Fruit fly (Drosophila melanogaster) whole organism, embryonic: ENCODE data around the gene CG5139.

Experiments used
- BEAF-32 ChIP-seq: fragments of 200-800 bp; sonication (Bioruptor generic); optimal IDR thresholded peaks from 3 replicates; lab custom pipeline; 2017; ENCODE audit warnings: missing biosample characterization, missing genetic modification characterization, mild to moderate bottlenecking, moderate library complexity, missing genetic modification reagents
- CG10462 ChIP-seq: fragments of 200-800 bp; sonication (Bioruptor generic); optimal IDR thresholded peaks from 2 replicates; lab custom pipeline; 2016; ENCODE audit warnings: missing biosample characterization, missing genetic modification characterization
- CG12659 ChIP-seq: fragments of 200-800 bp; sonication (Bioruptor generic); optimal IDR thresholded peaks from 3 replicates; lab custom pipeline; 2017; ENCODE audit warnings: mild to moderate bottlenecking, missing biosample characterization, missing genetic modification reagents, missing genetic modification characterization
- CG15514 ChIP-seq: fragments of 200-800 bp; sonication (Bioruptor generic); optimal IDR thresholded peaks from 3 replicates; lab custom pipeline; 2017; ENCODE audit warnings: missing biosample characterization, missing genetic modification characterization, mild to moderate bottlenecking, moderate library complexity, missing genetic modification reagents
- CG17612 ChIP-seq: fragments of 200-800 bp; sonication (Bioruptor generic); IDR thresholded peaks from 2 replicates; pipeline ENCODE4 v1.3.6; 2022; ENCODE audit warnings: missing biosample characterization, missing genetic modification characterization
- CG34422 ChIP-seq: fragments of 200-800 bp; sonication (Bioruptor generic); IDR thresholded peaks from 3 replicates; pipeline ENCODE4 v1.3.6; 2022; ENCODE audit warnings: missing biosample characterization, missing genetic modification characterization
- CG5180 ChIP-seq: fragments of 200-800 bp; sonication (Bioruptor generic); optimal IDR thresholded peaks from 3 replicates; lab custom pipeline; 2017; ENCODE audit warnings: missing biosample characterization, missing genetic modification characterization, mild to moderate bottlenecking, moderate library complexity, missing genetic modification reagents
- CG5245 ChIP-seq: fragments of 200-800 bp; sonication (Bioruptor generic); optimal IDR thresholded peaks from 3 replicates; lab custom pipeline; 2016; ENCODE audit warnings: missing biosample characterization, missing genetic modification characterization
- CG6791 ChIP-seq: fragments of 200-800 bp; sonication (Bioruptor generic); IDR thresholded peaks from 3 replicates; pipeline ENCODE4 v1.3.6; 2022; ENCODE audit warnings: missing biosample characterization, missing genetic modification characterization; ENCODE audit not compliant: partially characterized antibody
- CG8089 ChIP-seq: fragments of 200-800 bp; sonication (Bioruptor generic); optimal IDR thresholded peaks from 3 replicates; lab custom pipeline; 2016; ENCODE audit warnings: missing biosample characterization, missing genetic modification characterization
- CG8359 ChIP-seq: fragments of 200-800 bp; sonication (Bioruptor generic); optimal IDR thresholded peaks from 2 replicates; lab custom pipeline; 2017; ENCODE audit warnings: missing biosample characterization, mild to moderate bottlenecking, missing genetic modification characterization, borderline replicate concordance
- CG8765 ChIP-seq: fragments of 200-800 bp; sonication (Bioruptor generic); IDR thresholded peaks from 2 replicates; pipeline ENCODE4 v1.3.6; 2022; ENCODE audit warnings: missing biosample characterization, missing genetic modification characterization
- CrebB ChIP-seq: fragments of 200-800 bp; sonication (Bioruptor generic); optimal IDR thresholded peaks from 3 replicates; lab custom pipeline; 2018; ENCODE audit warnings: missing biosample characterization, mild to moderate bottlenecking, missing genetic modification characterization
- Dp ChIP-seq: fragments of 200-800 bp; sonication (Bioruptor generic); optimal IDR thresholded peaks from 2 replicates; lab custom pipeline; 2018; ENCODE audit warnings: missing biosample characterization, mild to moderate bottlenecking, missing genetic modification characterization, moderate library complexity
- Dref ChIP-seq: fragments of 200-800 bp; sonication (Bioruptor generic); IDR thresholded peaks from 2 replicates; pipeline ENCODE4 v1.3.6; 2022; ENCODE audit warnings: missing biosample characterization, missing genetic modification characterization
- E2f2 ChIP-seq: fragments of 200-800 bp; sonication (Bioruptor generic); IDR thresholded peaks from 2 replicates; pipeline ENCODE4 v1.3.6; 2022; ENCODE audit warnings: missing biosample characterization, missing genetic modification characterization
- Ets97D ChIP-seq: fragments of 200-800 bp; sonication (Bioruptor generic); optimal IDR thresholded peaks from 3 replicates; lab custom pipeline; 2016; ENCODE audit warnings: missing biosample characterization, missing genetic modification characterization
- Hsf ChIP-seq: fragments of 200-800 bp; sonication (Bioruptor generic); optimal IDR thresholded peaks from 3 replicates; lab custom pipeline; 2016; ENCODE audit warnings: missing biosample characterization, missing genetic modification characterization
- MBD-R2 ChIP-seq: fragments of 200-800 bp; sonication (Bioruptor generic); IDR thresholded peaks from 2 replicates; pipeline ENCODE4 v1.3.6; 2022; ENCODE audit warnings: missing biosample characterization, missing genetic modification characterization
- Myb ChIP-seq: fragments of 200-800 bp; sonication (Bioruptor generic); optimal IDR thresholded peaks from 2 replicates; lab custom pipeline; 2016; ENCODE audit warnings: missing biosample characterization, missing genetic modification characterization
- Oaz ChIP-seq: fragments of 200-800 bp; sonication (Bioruptor generic); IDR thresholded peaks from 2 replicates; pipeline ENCODE4 v1.3.6; 2022; ENCODE audit warnings: missing biosample characterization, missing genetic modification characterization
- Pdp1 ChIP-seq, 2 experiments: fragments of 200-800 bp; sonication (Bioruptor generic); optimal IDR thresholded peaks; 3 replicates each; lab custom pipeline; 2016; ENCODE audit warnings: missing biosample characterization in 2 of 2, missing genetic modification characterization in 2 of 2, mild to moderate bottlenecking in 1 of 2, moderate library complexity in 1 of 2
- Scr ChIP-seq: fragments of 200-800 bp; sonication (Bioruptor generic); IDR thresholded peaks from 2 replicates; pipeline ENCODE4 v1.3.6; 2022; ENCODE audit warnings: missing biosample characterization, missing genetic modification characterization; ENCODE audit not compliant: partially characterized antibody
- Sin3A ChIP-seq: fragments of >200 bp; optimal IDR thresholded peaks from 2 replicates; lab custom pipeline; 2018
- Sry-δ ChIP-seq: fragments of 200-800 bp; sonication (Bioruptor generic); optimal IDR thresholded peaks from 2 replicates; lab custom pipeline; 2016; ENCODE audit warnings: missing biosample characterization, missing genetic modification characterization
- YL-1 ChIP-seq: fragments of 200-800 bp; sonication (Bioruptor generic); optimal IDR thresholded peaks from 3 replicates; lab custom pipeline; 2017; ENCODE audit warnings: missing biosample characterization, mild to moderate bottlenecking, missing genetic modification characterization
- ase ChIP-seq: fragments of 200-800 bp; sonication (Bioruptor generic); IDR thresholded peaks from 3 replicates; pipeline ENCODE4 v1.3.6; 2022; ENCODE audit warnings: missing biosample characterization, missing genetic modification characterization
- croc ChIP-seq: fragments of 200-800 bp; sonication (Bioruptor generic); conservative IDR thresholded peaks from 3 replicates; pipeline ENCODE4 v1.3.6; 2022; ENCODE audit warnings: missing biosample characterization, missing genetic modification characterization
- crp ChIP-seq, 2 experiments: fragments of 200-800 bp; sonication (Bioruptor generic); optimal IDR thresholded peaks; 2 replicates in 1 of 2; 3 replicates in 1 of 2; lab custom pipeline; 2017; ENCODE audit warnings: missing biosample characterization in 2 of 2, missing genetic modification characterization in 2 of 2, mild to moderate bottlenecking in 1 of 2, moderate library complexity in 1 of 2
- ftz-f1 ChIP-seq: fragments of 200-800 bp; sonication (Bioruptor generic); optimal IDR thresholded peaks from 2 replicates; lab custom pipeline; 2016; ENCODE audit warnings: missing biosample characterization, missing genetic modification characterization
- gcm ChIP-seq: fragments of 200-800 bp; sonication (Bioruptor generic); optimal IDR thresholded peaks from 2 replicates; lab custom pipeline; 2019; ENCODE audit warnings: missing biosample characterization, mild to moderate bottlenecking, missing genetic modification characterization, moderate library complexity
- kni ChIP-seq: fragments of 200-800 bp; sonication (Bioruptor generic); optimal IDR thresholded peaks from 3 replicates; lab custom pipeline; 2017; ENCODE audit warnings: mild to moderate bottlenecking, missing biosample characterization, missing genetic modification reagents, missing genetic modification characterization
- lab ChIP-seq: fragments of 200-800 bp; sonication (Bioruptor generic); optimal IDR thresholded peaks from 3 replicates; lab custom pipeline; 2017; ENCODE audit warnings: missing biosample characterization, missing genetic modification characterization, mild to moderate bottlenecking, moderate library complexity, missing genetic modification reagents
- lola ChIP-seq, 3 experiments: fragments of >200 bp in 2 of 3; fragments of 200-800 bp in 1 of 3; sonication (Bioruptor generic) in 1 of 3; optimal IDR thresholded peaks; 2 replicates each; lab custom pipeline; 2017 to 2019; ENCODE audit warnings: missing biosample characterization in 3 of 3, missing genetic modification characterization in 3 of 3, mild to moderate bottlenecking in 1 of 3, moderate library complexity in 1 of 3
- pb ChIP-seq: fragments of 200-800 bp; sonication (Bioruptor generic); optimal IDR thresholded peaks from 3 replicates; lab custom pipeline; 2016; ENCODE audit warnings: missing biosample characterization, missing genetic modification characterization
- pzg ChIP-seq: fragments of 200-800 bp; sonication (Bioruptor generic); optimal IDR thresholded peaks from 3 replicates; lab custom pipeline; 2018; ENCODE audit warnings: missing biosample characterization, mild to moderate bottlenecking, missing genetic modification characterization, moderate library complexity
- sima ChIP-seq: fragments of 200-800 bp; sonication (Bioruptor generic); optimal IDR thresholded peaks from 2 replicates; lab custom pipeline; 2016; ENCODE audit warnings: missing biosample characterization, missing genetic modification characterization
- vvl ChIP-seq: fragments of 200-800 bp; sonication (Bioruptor generic); IDR thresholded peaks from 2 replicates; pipeline ENCODE4 v1.3.6; 2022; ENCODE audit warnings: missing biosample characterization, missing genetic modification characterization

CG5139 gene

dm6 chr2L:1164294-1164693 is 34.8 kb downstream of the CG5139 start, which contains the start of gene IntS14 (continued):
- TF ChIP-seq Scr (GFP tag; lab: Robert Waterston, UW) (peak; percentile 29; the same call in 1 of the 2 replicates), Dp (GFP tag; lab: Kevin White, UChicago) (peak; percentile 92), Pdp1 (GFP tag; optimal IDR thresholded peaks at IDR 0.05; lab: Kevin White, UChicago) (peak in 1 of 2 experiments; percentile 30), ftz-f1 (GFP tag; lab: Kevin White, UChicago) (no peak), Ets97D (GFP tag; lab: Kevin White, UChicago) (peak; percentile 17), Hsf (GFP tag; lab: Kevin White, UChicago) (no peak), CG6791 (GFP tag; lab: Robert Waterston, UW) (0 out of 3 replicates have a peak, but pooled peaks have one; percentile 23), ase (GFP tag; lab: Robert Waterston, UW) (no peak), sima (GFP tag; lab: Kevin White, UChicago) (no peak), Dref (GFP tag; lab: Robert Waterston, UW) (0 out of 2 replicates have a peak, but pooled peaks have one; percentile 30), MBD-R2 (GFP tag; lab: Robert Waterston, UW) (peak; percentile 89), E2f2 (peak; percentile 93), YL-1 (GFP tag; lab: Kevin White, UChicago) (peak; percentile 8), CG17612 (no peak), lab (no peak), CG12659 (GFP tag; lab: Kevin White, UChicago) (peak; percentile 9), CG5180 (GFP tag; lab: Kevin White, UChicago) (no peak), crp (GFP tag; optimal IDR thresholded peaks at IDR 0.05; lab: Kevin White, UChicago) (peak; percentile 43 to 84), Myb (GFP tag; lab: Kevin White, UChicago) (peak; percentile 73), pb (no peak), kni (GFP tag; lab: Kevin White, UChicago) (peak; percentile 3), CG8089 (peak; percentile 68), CG10462 (GFP tag; lab: Kevin White, UChicago) (peak; percentile 3), CG8359 (GFP tag; lab: Kevin White, UChicago) (no peak), pzg (peak; percentile 68), croc (GFP tag; lab: Robert Waterston, UW) (no peak), BEAF-32 (GFP tag; lab: Kevin White, UChicago) (peak; percentile 35), Sin3A (lab: Kevin White, UChicago) (peak; percentile 38), Sry-δ (GFP tag; lab: Kevin White, UChicago) (peak; percentile 37), lola (GFP tag; optimal IDR thresholded peaks at IDR 0.05; lab: Kevin White, UChicago) (no peak), CG34422 (peak; percentile 62; the same call in 1 of the 3 replicates), Oaz (GFP tag; lab: Robert Waterston, UW) (no peak), CG15514 (GFP tag; lab: Kevin White, UChicago) (peak; percentile 68), CG8765 (GFP tag; lab: Robert Waterston, UW) (no peak), vvl (GFP tag; lab: Robert Waterston, UW) (no peak), CG5245 (no peak)

- TF ChIP-seq gcm (GFP tag; lab: Kevin White, UChicago) (peak; percentile 10), CrebB (tag; lab: Kevin White, UChicago) (no peak)
Observed at dm6 chr2L:1163538-1164143, 35.4 kb downstream of the CG5139 start, which contains the start of gene CG5080. TSS of gene CG5080 (minus strand) at chr2L:1163886.
